Fruit fly (Drosophila melanogaster) whole organism, embryonic: ENCODE results near the gene waw.

Experiments
- B-H1 ChIP-seq: fragments of 200-800 bp; sonication (Bioruptor generic); IDR thresholded peaks from 3 replicates; pipeline ENCODE4 v1.3.6; 2022; ENCODE audit warnings: missing biosample characterization, missing genetic modification characterization
- BtbVII ChIP-seq: fragments of 200-800 bp; sonication (Bioruptor generic); optimal IDR thresholded peaks from 3 replicates; lab custom pipeline; 2017; ENCODE audit warnings: missing biosample characterization, mild to moderate bottlenecking, missing genetic modification characterization
- CG10147 ChIP-seq: fragments of 200-800 bp; sonication (Bioruptor generic); optimal IDR thresholded peaks from 2 replicates; lab custom pipeline; 2019; ENCODE audit warnings: missing biosample characterization, mild to moderate bottlenecking, missing genetic modification characterization, moderate library complexity
- CG10209 ChIP-seq: fragments of 200-800 bp; sonication (Bioruptor generic); optimal IDR thresholded peaks from 3 replicates; lab custom pipeline; 2017; ENCODE audit warnings: missing biosample characterization, mild to moderate bottlenecking, missing genetic modification characterization, missing genetic modification reagents
- CG10267 ChIP-seq: fragments of 200-800 bp; sonication (Bioruptor generic); optimal IDR thresholded peaks from 2 replicates; lab custom pipeline; 2018; ENCODE audit warnings: missing biosample characterization, mild to moderate bottlenecking, missing genetic modification characterization, moderate library complexity
- CG10654 ChIP-seq: fragments of 200-800 bp; sonication (Bioruptor generic); optimal IDR thresholded peaks from 2 replicates; lab custom pipeline; 2016; ENCODE audit warnings: missing biosample characterization, missing genetic modification characterization
- CG12391 ChIP-seq: fragments of 200-800 bp; sonication (Bioruptor generic); optimal IDR thresholded peaks from 3 replicates; lab custom pipeline; 2018; ENCODE audit warnings: missing biosample characterization, mild to moderate bottlenecking, missing genetic modification characterization, moderate library complexity
- CG12659 ChIP-seq: fragments of 200-800 bp; sonication (Bioruptor generic); optimal IDR thresholded peaks from 3 replicates; lab custom pipeline; 2017; ENCODE audit warnings: mild to moderate bottlenecking, missing biosample characterization, missing genetic modification reagents, missing genetic modification characterization
- CG14441 ChIP-seq: fragments of 200-800 bp; sonication (Bioruptor generic); IDR thresholded peaks from 2 replicates; pipeline ENCODE4 v1.3.6; 2022; ENCODE audit warnings: missing biosample characterization, missing genetic modification characterization
- CG14965 ChIP-seq: fragments of 200-800 bp; sonication (Bioruptor generic); optimal IDR thresholded peaks from 2 replicates; lab custom pipeline; 2016; ENCODE audit warnings: missing biosample characterization, missing genetic modification characterization, borderline replicate concordance
- CG15073 ChIP-seq: fragments of 200-800 bp; sonication (Bioruptor generic); optimal IDR thresholded peaks from 2 replicates; lab custom pipeline; 2016; ENCODE audit warnings: missing biosample characterization, missing genetic modification characterization
- CG17328 ChIP-seq: fragments of 200-800 bp; sonication (Bioruptor generic); IDR thresholded peaks from 2 replicates; pipeline ENCODE4 v1.3.6; 2022; ENCODE audit warnings: missing biosample characterization, missing genetic modification characterization
- CG3281 ChIP-seq: fragments of 200-800 bp; sonication (Bioruptor generic); optimal IDR thresholded peaks from 3 replicates; lab custom pipeline; 2017; ENCODE audit warnings: missing biosample characterization, mild to moderate bottlenecking, missing genetic modification characterization
- CG4360 ChIP-seq: fragments of 200-800 bp; sonication (Bioruptor generic); IDR thresholded peaks from 2 replicates; pipeline ENCODE4 v1.3.6; 2022; ENCODE audit warnings: missing biosample characterization, missing genetic modification characterization
- CG4854 ChIP-seq: fragments of 200-800 bp; sonication (Bioruptor generic); optimal IDR thresholded peaks from 2 replicates; lab custom pipeline; 2016; ENCODE audit warnings: missing biosample characterization, missing genetic modification characterization, inconsistent platforms
- CG7556 ChIP-seq: fragments of 200-800 bp; sonication (Bioruptor generic); optimal IDR thresholded peaks from 2 replicates; lab custom pipeline; 2017; ENCODE audit warnings: missing biosample characterization, mild to moderate bottlenecking, missing genetic modification characterization
- CG7928 ChIP-seq: fragments of 200-800 bp; sonication (Bioruptor generic); optimal IDR thresholded peaks from 2 replicates; lab custom pipeline; 2017; ENCODE audit warnings: missing biosample characterization, mild to moderate bottlenecking, missing genetic modification characterization
- CG7987 ChIP-seq: fragments of 200-800 bp; sonication (Bioruptor generic); optimal IDR thresholded peaks from 2 replicates; lab custom pipeline; 2018; ENCODE audit warnings: missing biosample characterization, mild to moderate bottlenecking, missing genetic modification characterization, moderate library complexity
- Camta ChIP-seq: fragments of 200-800 bp; sonication (Bioruptor generic); optimal IDR thresholded peaks from 2 replicates; lab custom pipeline; 2016; ENCODE audit warnings: missing biosample characterization, missing genetic modification characterization
- ERR ChIP-seq: fragments of 200-800 bp; sonication (Bioruptor generic); optimal IDR thresholded peaks from 2 replicates; lab custom pipeline; 2016; ENCODE audit warnings: missing biosample characterization, missing genetic modification characterization
- Eip74EF ChIP-seq, 2 experiments: fragments of 200-800 bp in 1 of 2; fragments of >200 bp in 1 of 2; sonication (Bioruptor generic) in 1 of 2; optimal IDR thresholded peaks; 2 replicates each; lab custom pipeline; 2017 to 2019; ENCODE audit warnings: missing biosample characterization in 2 of 2, missing genetic modification characterization in 2 of 2, mild to moderate bottlenecking in 1 of 2, moderate library complexity in 1 of 2
- H15 ChIP-seq: fragments of 200-800 bp; sonication (Bioruptor generic); IDR thresholded peaks from 3 replicates; pipeline ENCODE4 v1.3.6; 2022; ENCODE audit warnings: missing biosample characterization, missing genetic modification characterization
- Hr39 ChIP-seq: fragments of >200 bp; optimal IDR thresholded peaks from 2 replicates; lab custom pipeline; 2017
- Lpt ChIP-seq: fragments of >200 bp; optimal IDR thresholded peaks from 2 replicates; lab custom pipeline; 2018; ENCODE audit warnings: missing biosample characterization, missing genetic modification characterization
- NfI ChIP-seq: fragments of 200-800 bp; sonication (Bioruptor generic); optimal IDR thresholded peaks from 3 replicates; lab custom pipeline; 2018; ENCODE audit warnings: missing biosample characterization, mild to moderate bottlenecking, missing genetic modification characterization, moderate library complexity
- Oli ChIP-seq: fragments of 200-800 bp; sonication (Bioruptor generic); optimal IDR thresholded peaks from 2 replicates; lab custom pipeline; 2018; ENCODE audit warnings: missing biosample characterization, mild to moderate bottlenecking, missing genetic modification characterization, moderate library complexity
- Poxn ChIP-seq: fragments of 200-800 bp; sonication (Bioruptor generic); IDR thresholded peaks from 2 replicates; pipeline ENCODE4 v1.3.6; 2022; ENCODE audit warnings: missing biosample characterization, missing genetic modification characterization
- Ssrp ChIP-seq: fragments of 200-800 bp; sonication (Bioruptor generic); optimal IDR thresholded peaks from 2 replicates; lab custom pipeline; 2018; ENCODE audit warnings: missing biosample characterization, mild to moderate bottlenecking, missing genetic modification characterization, moderate library complexity
- Taf1 ChIP-seq: fragments of 200-800 bp; sonication (Bioruptor generic); IDR thresholded peaks from 2 replicates; pipeline ENCODE4 v1.3.6; 2022; ENCODE audit warnings: missing biosample characterization, missing genetic modification characterization
- danr ChIP-seq: fragments of 200-800 bp; sonication (Bioruptor generic); IDR thresholded peaks from 2 replicates; pipeline ENCODE4 v1.3.6; 2022; ENCODE audit warnings: missing biosample characterization, missing genetic modification characterization
- gcm2 ChIP-seq: fragments of 200-800 bp; sonication (Bioruptor generic); optimal IDR thresholded peaks from 2 replicates; lab custom pipeline; 2016; ENCODE audit warnings: missing biosample characterization, missing genetic modification characterization
- grau ChIP-seq: fragments of 200-800 bp; optimal IDR thresholded peaks from 3 replicates; lab custom pipeline; 2019; ENCODE audit warnings: missing biosample characterization, mild to moderate bottlenecking, missing genetic modification characterization, moderate library complexity
- gsb-n ChIP-seq: fragments of 200-800 bp; sonication (Bioruptor generic); optimal IDR thresholded peaks from 3 replicates; lab custom pipeline; 2018; ENCODE audit warnings: missing biosample characterization, mild to moderate bottlenecking, missing genetic modification characterization
- gt ChIP-seq: fragments of 200-800 bp; sonication (Bioruptor generic); IDR thresholded peaks from 2 replicates; pipeline ENCODE4 v1.3.6; 2022; ENCODE audit warnings: missing biosample characterization, missing genetic modification characterization
- h ChIP-seq: fragments of >200 bp; optimal IDR thresholded peaks from 2 replicates; lab custom pipeline; 2017
- hkb ChIP-seq, 2 experiments: fragments of 200-800 bp in 1 of 2; fragments of >200 bp in 1 of 2; sonication (Bioruptor generic) in 1 of 2; IDR thresholded peaks in 1 of 2; optimal IDR thresholded peaks in 1 of 2; 2 replicates each; pipeline versions ENCODE4 v1.3.6 to Lab custom; 2017 to 2022; ENCODE audit warnings: missing biosample characterization in 1 of 2, missing genetic modification characterization in 1 of 2
- kah ChIP-seq: fragments of 200-800 bp; sonication (Bioruptor generic); optimal IDR thresholded peaks from 2 replicates; lab custom pipeline; 2018; ENCODE audit warnings: missing biosample characterization, mild to moderate bottlenecking, missing genetic modification characterization
- klu ChIP-seq: fragments of 200-800 bp; sonication (Bioruptor generic); IDR thresholded peaks from 2 replicates; pipeline ENCODE4 v1.3.6; 2022; ENCODE audit warnings: missing biosample characterization, missing genetic modification characterization
- lab ChIP-seq: fragments of 200-800 bp; sonication (Bioruptor generic); optimal IDR thresholded peaks from 3 replicates; lab custom pipeline; 2017; ENCODE audit warnings: missing biosample characterization, missing genetic modification characterization, mild to moderate bottlenecking, moderate library complexity, missing genetic modification reagents
- lbe ChIP-seq: fragments of 200-800 bp; sonication (Bioruptor generic); optimal IDR thresholded peaks from 2 replicates; lab custom pipeline; 2016; ENCODE audit warnings: missing biosample characterization, mild to moderate bottlenecking, missing genetic modification characterization
- pho ChIP-seq: fragments of 200-800 bp; sonication (Bioruptor generic); optimal IDR thresholded peaks from 2 replicates; lab custom pipeline; 2016; ENCODE audit warnings: missing biosample characterization, missing genetic modification characterization
- pita ChIP-seq: fragments of 200-800 bp; sonication (Bioruptor generic); optimal IDR thresholded peaks from 2 replicates; lab custom pipeline; 2017; ENCODE audit warnings: missing biosample characterization, mild to moderate bottlenecking, missing genetic modification characterization
- pnt ChIP-seq: fragments of 200-800 bp; sonication (Bioruptor generic); optimal IDR thresholded peaks from 3 replicates; lab custom pipeline; 2016; ENCODE audit warnings: missing biosample characterization, missing genetic modification characterization
- pzg ChIP-seq: fragments of 200-800 bp; sonication (Bioruptor generic); optimal IDR thresholded peaks from 3 replicates; lab custom pipeline; 2018; ENCODE audit warnings: missing biosample characterization, mild to moderate bottlenecking, missing genetic modification characterization, moderate library complexity
- repo ChIP-seq: fragments of 200-800 bp; sonication (Bioruptor generic); optimal IDR thresholded peaks from 2 replicates; lab custom pipeline; 2016; ENCODE audit warnings: missing biosample characterization, missing genetic modification characterization
- schlank ChIP-seq: fragments of 200-800 bp; sonication (Bioruptor generic); optimal IDR thresholded peaks from 2 replicates; lab custom pipeline; 2018; ENCODE audit warnings: missing biosample characterization, mild to moderate bottlenecking, missing genetic modification characterization
- scrt ChIP-seq: fragments of 200-800 bp; sonication (Bioruptor generic); optimal IDR thresholded peaks from 2 replicates; lab custom pipeline; 2018; ENCODE audit warnings: missing biosample characterization, mild to moderate bottlenecking, missing genetic modification characterization, moderate library complexity
- sima ChIP-seq: fragments of 200-800 bp; sonication (Bioruptor generic); optimal IDR thresholded peaks from 2 replicates; lab custom pipeline; 2016; ENCODE audit warnings: missing biosample characterization, missing genetic modification characterization
- ssp ChIP-seq: fragments of 200-800 bp; sonication (Bioruptor generic); IDR thresholded peaks from 2 replicates; pipeline ENCODE4 v1.3.6; 2022; ENCODE audit warnings: missing biosample characterization, missing genetic modification characterization
- ttk ChIP-seq: fragments of 200-800 bp; sonication (Bioruptor generic); IDR thresholded peaks from 2 replicates; pipeline ENCODE4 v2.1.2; 2022; ENCODE audit warnings: missing biosample characterization, missing genetic modification characterization
- twi ChIP-seq: fragments of 200-800 bp; optimal IDR thresholded peaks from 2 replicates; lab custom pipeline; 2019; ENCODE audit warnings: missing biosample characterization, mild to moderate bottlenecking, missing genetic modification characterization, moderate library complexity
- wdn ChIP-seq: fragments of 200-800 bp; sonication (Bioruptor generic); IDR thresholded peaks from 2 replicates; pipeline ENCODE4 v1.3.6; 2022; ENCODE audit warnings: missing biosample characterization, missing genetic modification characterization

Gene waw

dm6 chrX:21362878-21363277 lies at the start of gene waw, which contains the start of gene bbx (continued):
- no peak for TF ChIP-seq CG4854 (GFP tag; lab: Kevin White, UChicago)
- no peak for TF ChIP-seq CG15073 (GFP tag; lab: Kevin White, UChicago)
- peak; percentile 33 for TF ChIP-seq NfI
- TF ChIP-seq H15 (GFP tag; lab: Robert Waterston, UW): no peak
- TF ChIP-seq Poxn (GFP tag; lab: Robert Waterston, UW): no peak
- peak; percentile 11 for TF ChIP-seq CG12391 (tag; lab: Kevin White, UChicago)
- no peak for TF ChIP-seq klu (GFP tag; lab: Robert Waterston, UW)
- TF ChIP-seq pzg (GFP tag; lab: Kevin White, UChicago): peak; percentile 77
- no peak for TF ChIP-seq ERR
- peak; percentile 56 for TF ChIP-seq scrt (GFP tag; lab: Kevin White, UChicago)
- peak; percentile 18 for TF ChIP-seq grau (tag; lab: Kevin White, UChicago)
- no peak for TF ChIP-seq CG7556 (GFP tag; lab: Kevin White, UChicago)
- no peak for TF ChIP-seq danr (GFP tag; lab: Robert Waterston, UW)
- TF ChIP-seq pita (GFP tag; lab: Kevin White, UChicago): peak; percentile 7
- no peak for TF ChIP-seq gcm2 (GFP tag; lab: Kevin White, UChicago)
- no peak for TF ChIP-seq h (lab: Kevin White, UChicago)
- TF ChIP-seq gt: no peak
- TF ChIP-seq Lpt (GFP tag; lab: Kevin White, UChicago): no peak
- TF ChIP-seq pho (GFP tag; lab: Kevin White, UChicago): peak; percentile 18
- no peak for TF ChIP-seq B-H1
- TF ChIP-seq CG7987 (GFP tag; lab: Kevin White, UChicago): peak; percentile 67
- no peak for TF ChIP-seq pnt (GFP tag; lab: Kevin White, UChicago)
- no peak for TF ChIP-seq Eip74EF (GFP tag; optimal IDR thresholded peaks at IDR 0.05; lab: Kevin White, UChicago)
- no peak for TF ChIP-seq gsb-n (tag; lab: Kevin White, UChicago)
- TF ChIP-seq CG10654 (GFP tag; lab: Kevin White, UChicago): no peak
- TF ChIP-seq CG17328: no peak
- no peak for TF ChIP-seq Hr39
- TF ChIP-seq CG10267 (tag; lab: Kevin White, UChicago): peak; percentile 34
- TF ChIP-seq ssp: no peak
- TF ChIP-seq CG3281 (GFP tag; lab: Kevin White, UChicago): no peak
- TF ChIP-seq BtbVII (GFP tag; lab: Kevin White, UChicago): no peak
- no peak for TF ChIP-seq CG10209
- TF ChIP-seq ttk: no peak
- no peak for TF ChIP-seq CG14441 (GFP tag; lab: Robert Waterston, UW)
- TF ChIP-seq CG14965 (GFP tag; lab: Kevin White, UChicago): no peak
- TF ChIP-seq schlank (tag; lab: Kevin White, UChicago): no peak
- TF ChIP-seq lbe (GFP tag; lab: Kevin White, UChicago): no peak
- no peak for TF ChIP-seq kah (GFP tag; lab: Kevin White, UChicago)
- no peak for TF ChIP-seq Ssrp
- no peak for TF ChIP-seq hkb (optimal IDR thresholded peaks at IDR 0.05; lab: Kevin White, UChicago)
- TF ChIP-seq hkb (GFP tag; IDR thresholded peaks at IDR 0.05; lab: Robert Waterston, UW): no peak
- peak; percentile 3 for TF ChIP-seq Camta (GFP tag; lab: Kevin White, UChicago)
- TF ChIP-seq twi (tag; lab: Kevin White, UChicago): peak; percentile 44
- no peak for TF ChIP-seq Taf1 (GFP tag; lab: Robert Waterston, UW)
- no peak for TF ChIP-seq Oli (tag; lab: Kevin White, UChicago)
- peak; percentile 68 for TF ChIP-seq CG12659
- TF ChIP-seq wdn (GFP tag; lab: Robert Waterston, UW): no peak
- TF ChIP-seq lab (GFP tag; lab: Kevin White, UChicago): no peak
- no peak for TF ChIP-seq CG7928 (GFP tag; lab: Kevin White, UChicago)
- TF ChIP-seq repo (GFP tag; lab: Kevin White, UChicago): no peak
- TF ChIP-seq sima (GFP tag; lab: Kevin White, UChicago): no peak
- no peak for TF ChIP-seq CG10147 (GFP tag; lab: Kevin White, UChicago)
- no peak for TF ChIP-seq CG4360
